Worm (Caenorhabditis elegans) whole organism, dauer: ENCODE measurements around the gene Y82E9BL.19.
"Not testable (repeated sequence)": the region's sequence is repeated elsewhere in the genome, so short reads cannot be mapped to it uniquely, and the experiment has no call there.

Experiments
- unc-62 ChIP-seq: sonication (generic microtip); optimal IDR thresholded peaks from 2 replicates; lab custom pipeline; 2017; ENCODE audit warnings: missing biosample characterization, missing genetic modification reagents, missing genetic modification characterization

Gene Y82E9BL.19

DNA sequence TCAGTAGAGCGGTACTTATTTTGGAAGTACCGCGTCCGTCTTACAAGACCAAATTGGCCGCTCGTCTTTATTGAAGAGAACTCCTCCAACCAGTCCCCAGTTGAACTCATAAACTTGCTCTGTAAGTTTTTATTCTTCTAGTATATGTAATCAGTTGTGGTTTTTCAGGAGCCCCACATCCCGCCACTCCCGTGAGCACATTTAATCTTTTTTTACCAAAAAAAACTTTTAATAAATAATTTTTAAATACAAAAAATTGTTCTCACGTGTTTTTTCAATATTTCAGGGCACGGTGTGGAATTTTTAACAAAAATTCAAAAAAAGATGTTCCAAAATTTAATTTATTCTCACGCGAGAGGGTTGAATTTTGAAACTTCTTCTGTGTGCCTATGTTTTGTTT is 7.3 kb upstream of the Y82E9BL.19 start, which contains the start of gene fbxa-14:
Gene fbxa-14 (minus strand): TSS at position 101 of the 400 bp plus-strand sequence.
- no peak for TF ChIP-seq unc-62

- no peak for TF ChIP-seq unc-62
These were observed 5.3 kb upstream of the Y82E9BL.19 start, which contains the start of gene Y82E9BL.18 for ce11 chrIII:1326490-1326889. Gene Y82E9BL.18 (plus strand): TSS chrIII:1326790.

- no peak for TF ChIP-seq unc-62
These were observed 8.4 kb downstream of the Y82E9BL.19 start, which contains the start of gene fbxa-5 for ce11 chrIII:1340240-1340639. Gene fbxa-5 (minus strand): TSS chrIII:1340340.

- TF ChIP-seq unc-62: no peak
These were observed 10.7 kb downstream of the Y82E9BL.19 start, which contains the start of gene fbxa-26 for ce11 chrIII:1342488-1342887. Gene fbxa-26 (minus strand): TSS chrIII:1342522.

DNA sequence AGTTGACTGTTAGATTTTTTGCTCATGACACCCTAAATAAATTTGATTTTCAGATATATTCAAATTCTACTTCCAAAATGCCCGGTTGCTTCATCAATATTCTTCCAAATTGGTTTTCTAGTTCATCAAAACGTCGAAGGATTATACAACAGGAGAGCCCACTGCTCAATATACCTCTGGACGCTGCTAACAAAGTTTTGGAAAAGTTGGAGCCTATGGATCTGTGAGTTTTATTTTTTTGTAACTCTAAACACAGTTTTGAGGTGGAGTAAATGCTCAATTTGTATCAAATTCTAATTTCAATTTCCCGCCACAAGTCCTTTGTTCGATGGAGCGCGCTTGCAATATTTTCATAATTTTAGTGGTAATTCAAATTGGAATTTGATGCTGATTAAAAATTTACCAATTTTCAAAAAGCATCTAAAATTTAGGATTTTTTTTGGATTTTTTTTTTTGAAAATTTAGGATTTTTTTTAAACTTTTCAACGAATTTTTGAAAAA is 11.2 kb downstream of the Y82E9BL.19 start, which contains the start of gene fbxa-27:
Gene fbxa-27 (plus strand): TSS at position 51 of the 501 bp plus-strand sequence.
- no peak for TF ChIP-seq unc-62

ce11 chrIII:1345694-1346093 is 13.9 kb downstream of the Y82E9BL.19 start, which contains the start of gene Y82E9BL.6:
Gene Y82E9BL.6 (minus strand): TSS chrIII:1345794.
- TF ChIP-seq unc-62: no peak

DNA sequence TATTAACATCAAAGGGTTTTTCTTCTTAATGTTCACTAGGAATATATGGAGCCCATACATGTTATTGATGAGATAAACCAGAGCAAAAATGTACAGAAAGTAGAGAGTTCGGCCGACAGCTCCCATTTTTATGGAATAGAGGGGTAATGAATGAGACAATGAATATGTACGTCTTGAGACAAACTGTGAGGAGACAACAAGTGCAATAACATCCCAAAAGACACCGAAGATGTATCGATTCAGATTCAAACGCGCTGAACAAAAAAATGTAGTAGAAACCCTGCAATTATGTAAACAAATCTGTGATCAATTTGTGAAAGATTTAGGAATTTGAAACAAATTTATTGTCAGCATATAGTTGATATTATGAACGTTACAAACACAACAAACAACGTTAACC is 15.2 kb downstream of the Y82E9BL.19 start:
- no peak for TF ChIP-seq unc-62

- TF ChIP-seq unc-62: no peak
These were observed 15.7 kb downstream of the Y82E9BL.19 start, which contains the start of gene Y82E9BL.5 for ce11 chrIII:1347539-1347938. Gene Y82E9BL.5 (minus strand): TSS chrIII:1347639.

- TF ChIP-seq unc-62: no peak
These were observed 17.5 kb downstream of the Y82E9BL.19 start, which contains the start of gene fbxa-25 for ce11 chrIII:1349313-1349712. Gene fbxa-25 (minus strand): TSS chrIII:1349450.

- no peak for TF ChIP-seq unc-62
These were observed 18.9 kb downstream of the Y82E9BL.19 start, which contains the start of gene Y82E9BL.3 for ce11 chrIII:1350745-1351144. Gene Y82E9BL.3 (minus strand): TSS chrIII:1350845.

- TF ChIP-seq unc-62: no peak
These were observed 22.7 kb downstream of the Y82E9BL.19 start for ce11 chrIII:1354523-1354922.

DNA sequence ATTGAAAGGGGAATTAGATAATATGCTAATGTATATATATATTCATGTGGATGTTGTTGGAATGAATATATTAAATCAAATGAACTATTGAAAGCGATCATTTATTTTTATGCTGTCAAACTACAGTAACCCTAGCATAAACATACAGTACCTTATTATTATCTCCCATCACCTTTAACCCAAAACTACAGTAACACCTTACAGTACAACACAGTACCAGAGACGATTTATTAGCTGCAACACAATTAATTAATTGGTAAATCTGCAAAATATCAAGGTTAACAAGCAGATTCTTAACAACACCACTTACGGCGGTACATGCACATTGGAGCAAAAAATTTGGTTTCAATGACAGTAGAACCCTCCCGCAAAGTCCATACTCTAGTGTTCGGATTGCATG is 23.5 kb downstream of the Y82E9BL.19 start, which contains the start of gene Y82E9BL.1:
Gene Y82E9BL.1 (minus strand): TSS at position 101 of the 400 bp plus-strand sequence.
- TF ChIP-seq unc-62: no peak

- TF ChIP-seq unc-62: not testable (repeated sequence)
These were observed 26.2 kb downstream of the Y82E9BL.19 start, which contains the start of gene Y82E9BR.8 for ce11 chrIII:1357973-1358372. Gene Y82E9BR.8 (minus strand): TSS chrIII:1358073.

ce11 chrIII:1359669-1360068 is 27.9 kb downstream of the Y82E9BL.19 start, which contains the start of gene Y82E9BR.9:
Gene Y82E9BR.9 (minus strand): TSS chrIII:1359769.
- no peak for TF ChIP-seq unc-62

ce11 chrIII:1372563-1372962 is 40.7 kb downstream of the Y82E9BL.19 start:
- no peak for TF ChIP-seq unc-62

DNA sequence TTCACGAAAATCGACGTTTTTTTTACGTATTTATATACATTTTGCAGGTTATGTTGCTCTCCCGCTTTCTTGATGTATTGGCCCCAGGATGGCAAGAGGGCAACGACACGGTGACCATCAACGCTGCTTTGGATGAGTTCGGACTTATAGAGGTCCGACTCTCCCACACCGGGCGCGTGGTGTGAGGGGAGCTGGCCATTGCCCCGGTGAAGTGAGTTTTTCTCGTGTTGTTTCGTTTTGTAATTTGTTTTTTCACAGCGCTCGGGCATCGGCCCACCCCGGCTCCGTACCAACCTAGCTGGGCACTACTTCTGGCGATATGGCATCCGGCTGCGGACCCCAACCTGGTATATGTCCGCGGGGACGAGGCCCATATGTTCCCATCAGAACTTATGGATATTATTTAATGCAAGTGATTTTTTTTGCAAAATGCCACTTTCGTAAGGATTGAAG is 42.6 kb downstream of the Y82E9BL.19 start, which contains the start of gene Y82E9BR.20:
Gene Y82E9BR.20 (plus strand): TSS at position 51 of the 453 bp plus-strand sequence.
- TF ChIP-seq unc-62: no peak

DNA sequence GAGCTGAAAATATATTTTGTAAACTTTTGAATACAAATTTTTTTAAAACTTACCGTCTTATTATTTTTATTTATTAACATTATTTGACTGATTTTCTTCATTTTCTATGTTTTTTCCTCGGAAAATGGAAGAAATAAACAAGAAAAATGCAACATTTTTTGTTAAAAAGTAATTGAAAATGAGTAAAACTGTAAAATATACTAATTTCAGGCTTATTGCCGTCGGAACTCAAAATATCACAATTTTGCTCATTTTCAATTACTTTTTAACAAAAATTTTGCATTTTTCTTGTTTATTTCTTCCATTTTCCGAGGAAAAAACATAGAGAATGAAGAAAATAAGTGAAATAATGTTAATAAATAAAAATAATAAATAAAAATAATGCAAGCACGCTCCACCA is 43.7 kb downstream of the Y82E9BL.19 start, which contains the start of gene Y82E9BR.10:
Gene Y82E9BR.10 (minus strand): TSS at position 101 of the 400 bp plus-strand sequence.
- not testable (repeated sequence) for TF ChIP-seq unc-62

- not testable (repeated sequence) for TF ChIP-seq unc-62
These were observed 46.1 kb downstream of the Y82E9BL.19 start, which contains the start of gene pals-40 for ce11 chrIII:1377903-1378302. Gene pals-40 (minus strand): TSS chrIII:1378003.
